Fruit fly (Drosophila melanogaster) whole organism, pupa: ENCODE data around the gene CG13123.

Source experiments
- CG10348 ChIP-seq: fragments of 200-800 bp; sonication (Bioruptor generic); IDR thresholded peaks from 2 replicates; pipeline ENCODE4 v1.3.6; 2022; ENCODE audit warnings: missing biosample characterization, missing genetic modification characterization
- CG12605 ChIP-seq: fragments of 200-800 bp; sonication (Bioruptor generic); IDR thresholded peaks from 2 replicates; pipeline ENCODE4 v1.3.6; 2022; ENCODE audit warnings: missing biosample characterization, missing genetic modification characterization
- CG13204 ChIP-seq: fragments of 200-800 bp; sonication (Bioruptor generic); optimal IDR thresholded peaks from 2 replicates; lab custom pipeline; 2018; ENCODE audit warnings: missing biosample characterization, mild to moderate bottlenecking, missing genetic modification characterization, moderate library complexity
- CG14655 ChIP-seq: fragments of 200-800 bp; sonication (Bioruptor generic); optimal IDR thresholded peaks from 3 replicates; lab custom pipeline; 2017; ENCODE audit warnings: mild to moderate bottlenecking, missing biosample characterization, missing genetic modification reagents, missing genetic modification characterization
- CG15710 ChIP-seq: fragments of 200-800 bp; sonication (Bioruptor generic); optimal IDR thresholded peaks from 2 replicates; lab custom pipeline; 2018; ENCODE audit warnings: missing biosample characterization, mild to moderate bottlenecking, missing genetic modification characterization, moderate library complexity
- CG17806 ChIP-seq: fragments of 200-800 bp; sonication (Bioruptor generic); optimal IDR thresholded peaks from 2 replicates; lab custom pipeline; 2018; ENCODE audit warnings: missing biosample characterization, mild to moderate bottlenecking, missing genetic modification characterization, moderate library complexity
- CG32121 ChIP-seq: fragments of 200-800 bp; sonication (Bioruptor generic); IDR thresholded peaks from 2 replicates; pipeline ENCODE4 v1.3.6; 2022; ENCODE audit warnings: missing biosample characterization, missing genetic modification characterization
- CG34367 ChIP-seq: fragments of 200-800 bp; sonication (Bioruptor generic); optimal IDR thresholded peaks from 2 replicates; lab custom pipeline; 2018; ENCODE audit warnings: missing biosample characterization, mild to moderate bottlenecking, missing genetic modification characterization
- CG4496 ChIP-seq: fragments of 200-800 bp; sonication (Bioruptor generic); IDR thresholded peaks from 3 replicates; pipeline ENCODE4 v1.3.6; 2022; ENCODE audit warnings: missing biosample characterization, missing genetic modification characterization
- CG8159 ChIP-seq: fragments of 200-800 bp; sonication (Bioruptor generic); optimal IDR thresholded peaks from 3 replicates; lab custom pipeline; 2018; ENCODE audit warnings: missing biosample characterization, mild to moderate bottlenecking, missing genetic modification characterization, moderate library complexity
- CG8301 ChIP-seq: fragments of 200-800 bp; sonication (Bioruptor generic); optimal IDR thresholded peaks from 2 replicates; lab custom pipeline; 2018; ENCODE audit warnings: missing biosample characterization, mild to moderate bottlenecking, missing genetic modification characterization
- CG9948 ChIP-seq: fragments of 200-800 bp; sonication (Bioruptor generic); optimal IDR thresholded peaks from 2 replicates; lab custom pipeline; 2018; ENCODE audit warnings: missing biosample characterization, mild to moderate bottlenecking, missing genetic modification characterization, moderate library complexity
- D1 ChIP-seq: fragments of 200-800 bp; sonication (Bioruptor generic); optimal IDR thresholded peaks from 2 replicates; lab custom pipeline; 2018; ENCODE audit warnings: missing biosample characterization, mild to moderate bottlenecking, missing genetic modification characterization, moderate library complexity
- EcR ChIP-seq: fragments of 200-800 bp; sonication (Bioruptor generic); optimal IDR thresholded peaks from 3 replicates; lab custom pipeline; 2019; ENCODE audit warnings: missing biosample characterization, missing genetic modification characterization, mild to moderate bottlenecking, moderate library complexity, missing genetic modification reagents
- Ets98B ChIP-seq: fragments of 200-800 bp; sonication (Bioruptor generic); IDR thresholded peaks from 2 replicates; pipeline ENCODE4 v1.3.6; 2022; ENCODE audit warnings: missing biosample characterization, missing genetic modification characterization
- Pif1A ChIP-seq: fragments of 200-800 bp; sonication (Bioruptor generic); optimal IDR thresholded peaks from 3 replicates; lab custom pipeline; 2016; ENCODE audit warnings: missing biosample characterization, missing genetic modification characterization
- Pif1B ChIP-seq: fragments of 200-800 bp; sonication (Bioruptor generic); optimal IDR thresholded peaks from 3 replicates; lab custom pipeline; 2016; ENCODE audit warnings: missing biosample characterization, missing genetic modification characterization
- Snoo ChIP-seq: fragments of 200-800 bp; sonication (Bioruptor generic); optimal IDR thresholded peaks from 3 replicates; lab custom pipeline; 2017; ENCODE audit warnings: missing biosample characterization, mild to moderate bottlenecking, missing genetic modification characterization, inconsistent platforms
- fd96Ca ChIP-seq: fragments of 200-800 bp; sonication (Bioruptor generic); IDR thresholded peaks from 3 replicates; pipeline ENCODE4 v1.3.6; 2022; ENCODE audit warnings: missing biosample characterization, missing genetic modification characterization
- gl ChIP-seq: fragments of 200-800 bp; sonication (Bioruptor generic); optimal IDR thresholded peaks from 2 replicates; lab custom pipeline; 2018; ENCODE audit warnings: missing biosample characterization, mild to moderate bottlenecking, missing genetic modification characterization
- rn ChIP-seq: fragments of 200-800 bp; sonication (Bioruptor generic); IDR thresholded peaks from 2 replicates; pipeline ENCODE4 v1.3.6; 2022; ENCODE audit warnings: missing biosample characterization, missing genetic modification characterization

CG13123 gene

dm6 chr2L:9792945-9793344 is at the start of gene CG13123:
Gene CG13123, minus strand, starts transcription at chr2L:9793107.
- no peak for TF ChIP-seq CG8159 (tag; lab: Kevin White, UChicago)
- peak; percentile 54 for TF ChIP-seq D1 (tag; lab: Kevin White, UChicago)

dm6 chr2L:9836767-9837166 is 43.9 kb upstream of the CG13123 start:
- TF ChIP-seq CG15710 (tag; lab: Kevin White, UChicago) (no peak), EcR (GFP tag; lab: Kevin White, UChicago) (no peak), Ets98B (GFP tag; lab: Robert Waterston, UW) (no peak), fd96Ca (GFP tag; lab: Robert Waterston, UW) (no peak), CG14655 (GFP tag; lab: Kevin White, UChicago) (no peak), CG32121 (no peak), D1 (tag; lab: Kevin White, UChicago) (no peak), CG12605 (GFP tag; lab: Robert Waterston, UW) (no peak), Pif1B (GFP tag; lab: Kevin White, UChicago) (no peak), CG34367 (tag; lab: Kevin White, UChicago) (no peak), gl (tag; lab: Kevin White, UChicago) (no peak), CG4496 (GFP tag; lab: Robert Waterston, UW) (no peak), CG9948 (tag; lab: Kevin White, UChicago) (no peak), CG13204 (GFP tag; lab: Kevin White, UChicago) (no peak), CG8159 (tag; lab: Kevin White, UChicago) (no peak)

dm6 chr2L:9828867-9829266 is 36.0 kb upstream of the CG13123 start:
- peak; percentile 75 for TF ChIP-seq Snoo (tag; lab: Kevin White, UChicago)
- no peak for TF ChIP-seq CG8301
- TF ChIP-seq EcR (GFP tag; lab: Kevin White, UChicago): no peak
- TF ChIP-seq D1 (tag; lab: Kevin White, UChicago): no peak
- peak; percentile 50 for TF ChIP-seq Pif1B (GFP tag; lab: Kevin White, UChicago)
- TF ChIP-seq CG13204 (GFP tag; lab: Kevin White, UChicago): peak; percentile 32
- TF ChIP-seq CG14655 (GFP tag; lab: Kevin White, UChicago): peak; percentile 60
- TF ChIP-seq CG12605 (GFP tag; lab: Robert Waterston, UW): no peak
- TF ChIP-seq CG8159 (tag; lab: Kevin White, UChicago): peak; percentile 73
- peak; percentile 77 for TF ChIP-seq CG15710 (tag; lab: Kevin White, UChicago)
- TF ChIP-seq rn (GFP tag; lab: Robert Waterston, UW): no peak
- peak; percentile 65 for TF ChIP-seq CG9948 (tag; lab: Kevin White, UChicago)
- peak; percentile 61 for TF ChIP-seq fd96Ca (GFP tag; lab: Robert Waterston, UW)
- TF ChIP-seq CG10348: no peak
- TF ChIP-seq CG4496 (GFP tag; lab: Robert Waterston, UW): peak; percentile 65; the same call in 2 of the 3 replicates
- TF ChIP-seq CG17806 (tag; lab: Kevin White, UChicago): no peak
- no peak for TF ChIP-seq CG32121
- no peak for TF ChIP-seq gl (tag; lab: Kevin White, UChicago)
- peak; percentile 47 for TF ChIP-seq Pif1A (GFP tag; lab: Kevin White, UChicago)
- peak; percentile 55 for TF ChIP-seq CG34367 (tag; lab: Kevin White, UChicago)
- no peak for TF ChIP-seq Ets98B (GFP tag; lab: Robert Waterston, UW)
- TF ChIP-seq, all 21 proteins: peak for 11

- TF ChIP-seq D1 (tag; lab: Kevin White, UChicago) (no peak), CG32121 (peak; percentile 32; the same call in 1 of the 2 replicates), EcR (GFP tag; lab: Kevin White, UChicago) (peak; percentile 38), CG14655 (GFP tag; lab: Kevin White, UChicago) (no peak)
Measured at dm6 chr2L:9790535-9790992, 2.3 kb downstream of the CG13123 start, which contains the start of gene CG4036. Gene CG4036, plus strand, starts transcription at chr2L:9790882.

dm6 chr2L:9785917-9786432 is 6.9 kb downstream of the CG13123 start:
- no peak for TF ChIP-seq fd96Ca (GFP tag; lab: Robert Waterston, UW)
- no peak for TF ChIP-seq gl (tag; lab: Kevin White, UChicago)
- TF ChIP-seq Pif1B (GFP tag; lab: Kevin White, UChicago): no peak
- no peak for TF ChIP-seq Pif1A (GFP tag; lab: Kevin White, UChicago)
- TF ChIP-seq EcR (GFP tag; lab: Kevin White, UChicago): peak; percentile 88

dm6 chr2L:9784468-9784867 is 8.4 kb downstream of the CG13123 start:
- peak; percentile 91 for TF ChIP-seq CG8159 (tag; lab: Kevin White, UChicago)
- TF ChIP-seq CG15710 (tag; lab: Kevin White, UChicago): no peak
- TF ChIP-seq CG17806 (tag; lab: Kevin White, UChicago): no peak
- peak; percentile 5 for TF ChIP-seq D1 (tag; lab: Kevin White, UChicago)
- TF ChIP-seq Snoo (tag; lab: Kevin White, UChicago): no peak
- TF ChIP-seq CG14655 (GFP tag; lab: Kevin White, UChicago): no peak
